Fruit fly (Drosophila melanogaster) whole organism, embryonic: ENCODE data around the gene nompC.

Experiments used
- Abd-B ChIP-seq: fragments of 200-800 bp; sonication (Bioruptor generic); optimal IDR thresholded peaks from 2 replicates; lab custom pipeline; 2018; ENCODE audit warnings: missing biosample characterization, mild to moderate bottlenecking, missing genetic modification characterization, moderate library complexity
- BEAF-32 ChIP-seq: fragments of 200-800 bp; sonication (Bioruptor generic); optimal IDR thresholded peaks from 3 replicates; lab custom pipeline; 2017; ENCODE audit warnings: missing biosample characterization, missing genetic modification characterization, mild to moderate bottlenecking, moderate library complexity, missing genetic modification reagents
- Bteb2 ChIP-seq: fragments of 200-800 bp; sonication (Bioruptor generic); optimal IDR thresholded peaks from 2 replicates; lab custom pipeline; 2016; ENCODE audit warnings: missing biosample characterization, missing genetic modification characterization
- CG11093 ChIP-seq: fragments of 200-800 bp; sonication (Bioruptor generic); IDR thresholded peaks from 3 replicates; pipeline ENCODE4 v1.3.6; 2022; ENCODE audit warnings: missing biosample characterization, missing genetic modification characterization
- CG11723 ChIP-seq: fragments of 200-800 bp; sonication (Bioruptor generic); optimal IDR thresholded peaks from 2 replicates; lab custom pipeline; 2017; ENCODE audit warnings: missing biosample characterization, mild to moderate bottlenecking, missing genetic modification characterization
- CG13775 ChIP-seq: fragments of 200-800 bp; sonication (Bioruptor generic); optimal IDR thresholded peaks from 3 replicates; lab custom pipeline; 2017; ENCODE audit warnings: missing biosample characterization, mild to moderate bottlenecking, missing genetic modification characterization
- CG14014 ChIP-seq: fragments of 200-800 bp; sonication (Bioruptor generic); IDR thresholded peaks from 2 replicates; pipeline ENCODE4 v1.3.6; 2022; ENCODE audit warnings: missing biosample characterization, missing genetic modification characterization
- CG17328 ChIP-seq: fragments of 200-800 bp; sonication (Bioruptor generic); IDR thresholded peaks from 2 replicates; pipeline ENCODE4 v1.3.6; 2022; ENCODE audit warnings: missing biosample characterization, missing genetic modification characterization
- CG17385 ChIP-seq: fragments of 200-800 bp; sonication (Bioruptor generic); optimal IDR thresholded peaks from 3 replicates; lab custom pipeline; 2018; ENCODE audit warnings: missing biosample characterization, mild to moderate bottlenecking, missing genetic modification characterization
- CG1832 ChIP-seq: fragments of 200-800 bp; sonication (Bioruptor generic); optimal IDR thresholded peaks from 2 replicates; lab custom pipeline; 2017; ENCODE audit warnings: missing biosample characterization, mild to moderate bottlenecking, missing genetic modification characterization, inconsistent platforms
- CG2120 ChIP-seq: fragments of 200-800 bp; sonication (Bioruptor generic); optimal IDR thresholded peaks from 3 replicates; lab custom pipeline; 2016; ENCODE audit warnings: missing biosample characterization, missing genetic modification characterization
- CG2712 ChIP-seq: fragments of 200-800 bp; optimal IDR thresholded peaks from 3 replicates; lab custom pipeline; 2019; ENCODE audit warnings: missing biosample characterization, mild to moderate bottlenecking, missing genetic modification characterization, moderate library complexity
- CG3065 ChIP-seq: fragments of 200-800 bp; sonication (Bioruptor generic); optimal IDR thresholded peaks from 2 replicates; lab custom pipeline; 2016; ENCODE audit warnings: missing biosample characterization, missing genetic modification characterization
- CG31224 ChIP-seq: fragments of 200-800 bp; sonication (Bioruptor generic); IDR thresholded peaks from 2 replicates; pipeline ENCODE4 v1.3.6; 2022; ENCODE audit warnings: missing biosample characterization, missing genetic modification characterization
- CG4820 ChIP-seq: fragments of 200-800 bp; sonication (Bioruptor generic); optimal IDR thresholded peaks from 3 replicates; lab custom pipeline; 2016; ENCODE audit warnings: missing biosample characterization, missing genetic modification characterization
- CG6175 ChIP-seq: fragments of 200-800 bp; sonication (Bioruptor generic); IDR thresholded peaks from 3 replicates; pipeline ENCODE4 v1.3.6; 2022; ENCODE audit warnings: missing biosample characterization, missing genetic modification characterization
- CG6791 ChIP-seq: fragments of 200-800 bp; sonication (Bioruptor generic); IDR thresholded peaks from 3 replicates; pipeline ENCODE4 v1.3.6; 2022; ENCODE audit warnings: missing biosample characterization, missing genetic modification characterization; ENCODE audit not compliant: partially characterized antibody
- CG9727 ChIP-seq: fragments of 200-800 bp; sonication (Bioruptor generic); optimal IDR thresholded peaks from 3 replicates; lab custom pipeline; 2017; ENCODE audit warnings: missing biosample characterization, mild to moderate bottlenecking, missing genetic modification characterization
- CkIIα-i1 ChIP-seq: fragments of 200-800 bp; sonication (Bioruptor generic); IDR thresholded peaks from 2 replicates; pipeline ENCODE4 v1.3.6; 2022; ENCODE audit warnings: missing biosample characterization, missing genetic modification characterization
- D19B ChIP-seq: fragments of 200-800 bp; sonication (Bioruptor generic); optimal IDR thresholded peaks from 2 replicates; lab custom pipeline; 2017; ENCODE audit warnings: missing biosample characterization, mild to moderate bottlenecking, missing genetic modification characterization
- Dad ChIP-seq: fragments of 200-800 bp; sonication (Bioruptor generic); optimal IDR thresholded peaks from 3 replicates; lab custom pipeline; 2016; ENCODE audit warnings: missing biosample characterization, missing genetic modification characterization
- Doc2 ChIP-seq: fragments of 200-800 bp; sonication (Bioruptor generic); IDR thresholded peaks from 2 replicates; pipeline ENCODE4 v1.3.6; 2022; ENCODE audit warnings: missing biosample characterization, missing genetic modification characterization
- Drgx ChIP-seq: fragments of 200-800 bp; sonication (Bioruptor generic); IDR thresholded peaks from 2 replicates; pipeline ENCODE4 v1.3.6; 2022; ENCODE audit warnings: missing biosample characterization, missing genetic modification characterization
- MBD-R2 ChIP-seq: fragments of 200-800 bp; sonication (Bioruptor generic); IDR thresholded peaks from 2 replicates; pipeline ENCODE4 v1.3.6; 2022; ENCODE audit warnings: missing biosample characterization, missing genetic modification characterization
- MESR4 ChIP-seq: fragments of 200-800 bp; sonication (Bioruptor generic); optimal IDR thresholded peaks from 2 replicates; lab custom pipeline; 2018; ENCODE audit warnings: missing biosample characterization, mild to moderate bottlenecking, missing genetic modification characterization, moderate library complexity
- Meics ChIP-seq: fragments of 200-800 bp; sonication (Bioruptor generic); optimal IDR thresholded peaks from 2 replicates; lab custom pipeline; 2017; ENCODE audit warnings: missing biosample characterization, mild to moderate bottlenecking, missing genetic modification characterization
- Sry-β ChIP-seq: fragments of 200-800 bp; sonication (Bioruptor generic); optimal IDR thresholded peaks from 2 replicates; lab custom pipeline; 2018; ENCODE audit warnings: missing biosample characterization, mild to moderate bottlenecking, missing genetic modification characterization, moderate library complexity
- Tbp ChIP-seq: fragments of >200 bp; optimal IDR thresholded peaks from 2 replicates; lab custom pipeline; 2018; ENCODE audit warnings: missing biosample characterization, missing genetic modification characterization
- Usf ChIP-seq: fragments of 200-800 bp; sonication (Bioruptor generic); optimal IDR thresholded peaks from 2 replicates; lab custom pipeline; 2017; ENCODE audit warnings: missing genotype, missing biosample characterization, missing genetic modification characterization
- abd-A ChIP-seq: fragments of 200-800 bp; sonication (Bioruptor generic); optimal IDR thresholded peaks from 3 replicates; lab custom pipeline; 2019; ENCODE audit warnings: missing biosample characterization, mild to moderate bottlenecking, missing genetic modification characterization, moderate library complexity
- aop ChIP-seq: fragments of 200-800 bp; sonication (Bioruptor generic); IDR thresholded peaks from 2 replicates; pipeline ENCODE4 v1.3.6; 2022; ENCODE audit warnings: missing biosample characterization, missing genetic modification characterization
- bigmax ChIP-seq: fragments of 200-800 bp; sonication (Bioruptor generic); optimal IDR thresholded peaks from 2 replicates; lab custom pipeline; 2018; ENCODE audit warnings: missing biosample characterization, mild to moderate bottlenecking, missing genetic modification characterization
- br ChIP-seq: fragments of >200 bp; optimal IDR thresholded peaks from 2 replicates; lab custom pipeline; 2017
- crc ChIP-seq: fragments of 200-800 bp; sonication (Bioruptor generic); optimal IDR thresholded peaks from 2 replicates; lab custom pipeline; 2016; ENCODE audit warnings: missing biosample characterization, missing genetic modification characterization
- dmrt99B ChIP-seq: fragments of 200-800 bp; sonication (Bioruptor generic); optimal IDR thresholded peaks from 2 replicates; lab custom pipeline; 2018; ENCODE audit warnings: missing biosample characterization, mild to moderate bottlenecking, missing genetic modification characterization, moderate library complexity
- ems ChIP-seq: fragments of 200-800 bp; sonication (Bioruptor generic); optimal IDR thresholded peaks from 3 replicates; lab custom pipeline; 2016; ENCODE audit warnings: missing biosample characterization, missing genetic modification characterization
- fd64A ChIP-seq: fragments of 200-800 bp; sonication (Bioruptor generic); optimal IDR thresholded peaks from 3 replicates; lab custom pipeline; 2018; ENCODE audit warnings: missing biosample characterization, mild to moderate bottlenecking, missing genetic modification characterization
- gfzf ChIP-seq: fragments of 200-800 bp; sonication (Bioruptor generic); optimal IDR thresholded peaks from 2 replicates; lab custom pipeline; 2016; ENCODE audit warnings: missing biosample characterization, mild to moderate bottlenecking, missing genetic modification characterization, moderate library complexity
- gro ChIP-seq: fragments of 200-800 bp; sonication (Bioruptor generic); optimal IDR thresholded peaks from 2 replicates; lab custom pipeline; 2016; ENCODE audit warnings: missing biosample characterization, missing genetic modification characterization
- lab ChIP-seq: fragments of 200-800 bp; sonication (Bioruptor generic); optimal IDR thresholded peaks from 3 replicates; lab custom pipeline; 2017; ENCODE audit warnings: missing biosample characterization, missing genetic modification characterization, mild to moderate bottlenecking, moderate library complexity, missing genetic modification reagents
- mam ChIP-seq: fragments of 200-800 bp; sonication (Bioruptor generic); optimal IDR thresholded peaks from 3 replicates; lab custom pipeline; 2016; ENCODE audit warnings: missing biosample characterization, missing genetic modification characterization
- nom ChIP-seq: fragments of 200-800 bp; sonication (Bioruptor generic); optimal IDR thresholded peaks from 2 replicates; lab custom pipeline; 2017; ENCODE audit warnings: missing biosample characterization, missing genetic modification characterization, mild to moderate bottlenecking, moderate library complexity, missing genetic modification reagents
- onecut ChIP-seq: fragments of 200-800 bp; sonication (Bioruptor generic); IDR thresholded peaks from 2 replicates; pipeline ENCODE4 v1.3.6; 2022; ENCODE audit warnings: missing biosample characterization, missing genetic modification characterization
- row ChIP-seq: fragments of 200-800 bp; sonication (Bioruptor generic); IDR thresholded peaks from 3 replicates; pipeline ENCODE4 v1.3.6; 2022; ENCODE audit warnings: missing biosample characterization, missing genetic modification characterization
- scrt ChIP-seq: fragments of 200-800 bp; sonication (Bioruptor generic); optimal IDR thresholded peaks from 2 replicates; lab custom pipeline; 2018; ENCODE audit warnings: missing biosample characterization, mild to moderate bottlenecking, missing genetic modification characterization, moderate library complexity
- sim ChIP-seq: fragments of 200-800 bp; sonication (Bioruptor generic); IDR thresholded peaks from 2 replicates; pipeline ENCODE4 v1.3.6; 2022; ENCODE audit warnings: missing biosample characterization, missing genetic modification characterization
- sob ChIP-seq: fragments of 200-800 bp; sonication (Bioruptor generic); IDR thresholded peaks from 2 replicates; pipeline ENCODE4 v1.3.6; 2022; ENCODE audit warnings: missing biosample characterization, missing genetic modification characterization
- stc ChIP-seq: fragments of 200-800 bp; sonication (Bioruptor generic); IDR thresholded peaks from 2 replicates; pipeline ENCODE4 v1.3.6; 2022; ENCODE audit warnings: missing biosample characterization, missing genetic modification characterization
- toy ChIP-seq: fragments of 200-800 bp; sonication (Bioruptor generic); IDR thresholded peaks from 2 replicates; pipeline ENCODE4 v1.3.6; 2022; ENCODE audit warnings: missing biosample characterization, missing genetic modification characterization
- vfl ChIP-seq: fragments of 200-800 bp; sonication (Bioruptor generic); optimal IDR thresholded peaks from 2 replicates; lab custom pipeline; 2016; ENCODE audit warnings: missing biosample characterization, missing genetic modification characterization
- z ChIP-seq: fragments of 200-800 bp; sonication (Bioruptor generic); IDR thresholded peaks from 3 replicates; pipeline ENCODE4 v1.3.6; 2022; ENCODE audit warnings: missing biosample characterization, missing genetic modification characterization

nompC gene

DNA sequence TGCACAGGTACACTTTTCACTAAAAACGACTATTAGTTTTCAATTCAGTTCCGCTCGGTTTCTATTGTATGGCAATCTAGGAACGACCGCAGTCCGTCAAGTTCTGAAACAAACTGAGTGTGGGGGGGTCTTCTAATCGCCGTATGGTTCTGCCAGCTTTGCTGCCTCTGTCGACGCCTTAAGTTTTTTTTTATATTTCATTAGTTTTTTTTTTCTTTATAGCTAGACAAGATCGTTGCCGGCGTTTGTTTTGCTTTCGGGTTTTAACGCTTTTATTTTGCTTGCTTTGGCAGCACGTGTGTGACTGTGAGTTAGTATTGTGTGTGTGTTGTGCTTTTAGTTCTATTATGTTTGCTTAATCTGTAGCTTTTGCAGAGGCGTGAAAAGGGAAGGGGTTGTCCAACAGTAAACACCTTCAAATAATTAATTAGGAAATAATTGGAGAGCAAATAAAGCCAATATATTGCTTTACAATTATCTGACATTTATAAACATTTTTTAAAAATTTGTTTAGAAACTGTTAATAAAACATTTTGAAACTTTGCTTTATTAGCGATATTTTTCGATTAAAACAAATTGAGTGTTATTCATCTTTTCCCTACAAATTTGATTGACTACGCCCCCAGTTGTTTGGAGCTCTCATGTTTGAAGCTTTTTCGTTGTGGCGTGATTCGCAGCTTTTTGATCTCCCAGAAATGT is 3.7 kb upstream of the nompC start, which contains the start of gene Acsf2 (continued):
- TF ChIP-seq toy (peak; percentile 97), sim (GFP tag; lab: Robert Waterston, UW) (peak; percentile 66; the same call in 1 of the 2 replicates), CG14014 (GFP tag; lab: Robert Waterston, UW) (peak; percentile 97), D19B (GFP tag; lab: Kevin White, UChicago) (peak; percentile 96), abd-A (tag; lab: Kevin White, UChicago) (peak; percentile 91), vfl (peak; percentile 96), CG6791 (GFP tag; lab: Robert Waterston, UW) (no peak), Sry-β (no peak), gfzf (GFP tag; lab: Kevin White, UChicago) (peak; percentile 4), CG17385 (GFP tag; lab: Kevin White, UChicago) (peak; percentile 90), br (lab: Kevin White, UChicago) (no peak), mam (GFP tag; lab: Kevin White, UChicago) (peak; percentile 98), aop (GFP tag; lab: Robert Waterston, UW) (no peak), Drgx (GFP tag; lab: Robert Waterston, UW) (peak; percentile 96), CG13775 (GFP tag; lab: Kevin White, UChicago) (peak; percentile 95), MESR4 (GFP tag; lab: Kevin White, UChicago) (peak; percentile 14), row (GFP tag; lab: Robert Waterston, UW) (peak; percentile 95), crc (GFP tag; lab: Kevin White, UChicago) (peak; percentile 89), CG3065 (GFP tag; lab: Kevin White, UChicago) (peak; percentile 64), CG2712 (peak; percentile 92), stc (GFP tag; lab: Robert Waterston, UW) (peak; percentile 91), Abd-B (GFP tag; lab: Kevin White, UChicago) (peak; percentile 97), CG31224 (GFP tag; lab: Robert Waterston, UW) (peak; percentile 96), Dad (GFP tag; lab: Kevin White, UChicago) (peak; percentile 92), CG17328 (GFP tag; lab: Robert Waterston, UW) (peak; percentile 71), ems (GFP tag; lab: Kevin White, UChicago) (peak; percentile 92), sob (GFP tag; lab: Robert Waterston, UW) (peak; percentile 98), MBD-R2 (GFP tag; lab: Robert Waterston, UW) (peak; percentile 95), fd64A (GFP tag; lab: Kevin White, UChicago) (no peak), Meics (peak; percentile 99), gro (peak; percentile 97), Tbp (no peak), bigmax (GFP tag; lab: Kevin White, UChicago) (no peak), Doc2 (GFP tag; lab: Robert Waterston, UW) (peak; percentile 86), CG11093 (peak; percentile 87), CG6175 (GFP tag; lab: Robert Waterston, UW) (peak; percentile 93), onecut (peak; percentile 70), CG11723 (peak; percentile 82), CkIIα-i1 (GFP tag; lab: Robert Waterston, UW) (peak; percentile 80), Usf (peak; percentile 98), CG2120 (GFP tag; lab: Kevin White, UChicago) (peak; percentile 100), BEAF-32 (GFP tag; lab: Kevin White, UChicago) (peak; percentile 29), lab (peak; percentile 99), CG1832 (GFP tag; lab: Kevin White, UChicago) (no peak), CG9727 (GFP tag; lab: Kevin White, UChicago) (peak; percentile 95), z (no peak), CG4820 (peak; percentile 83), scrt (GFP tag; lab: Kevin White, UChicago) (peak; percentile 95), dmrt99B (tag; lab: Kevin White, UChicago) (peak; percentile 93), nom (no peak), Bteb2 (peak; percentile 96)
